Fruit fly (Drosophila melanogaster): ENCODE measurements around the gene CG3345.

CG3345 gene

DNA sequence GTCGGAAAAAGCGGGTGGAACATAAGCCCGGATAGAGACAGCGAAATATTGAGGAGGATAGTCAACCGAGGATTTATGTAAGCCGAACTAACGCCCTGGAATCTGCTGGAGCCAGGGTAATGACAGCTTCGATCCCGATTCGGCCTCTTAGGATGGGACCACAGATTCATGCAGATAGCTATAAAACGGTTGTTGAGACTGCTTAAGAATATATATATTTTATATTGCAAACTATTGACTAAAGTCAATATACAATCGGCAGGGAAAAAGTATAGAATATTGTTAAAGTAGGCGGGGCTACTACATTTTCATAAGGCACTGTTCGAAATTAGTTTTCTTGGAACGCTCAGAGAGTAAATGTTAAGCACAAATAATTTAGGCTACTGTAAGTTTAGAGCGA, at the start of gene CG3345:
TSS of gene CG3345 (plus strand) at position 301 of the 400 bp plus-strand sequence.
- no peak for TF ChIP-seq Dll (optimal IDR thresholded peaks at IDR 0.05)
- TF ChIP-seq psq (optimal IDR thresholded peaks at IDR 0.05) = no peak
- no peak for TF ChIP-seq EcR (GFP tag; optimal IDR thresholded peaks at IDR 0.05)
- no peak for TF ChIP-seq usp (GFP tag; optimal IDR thresholded peaks at IDR 0.05)

DNA sequence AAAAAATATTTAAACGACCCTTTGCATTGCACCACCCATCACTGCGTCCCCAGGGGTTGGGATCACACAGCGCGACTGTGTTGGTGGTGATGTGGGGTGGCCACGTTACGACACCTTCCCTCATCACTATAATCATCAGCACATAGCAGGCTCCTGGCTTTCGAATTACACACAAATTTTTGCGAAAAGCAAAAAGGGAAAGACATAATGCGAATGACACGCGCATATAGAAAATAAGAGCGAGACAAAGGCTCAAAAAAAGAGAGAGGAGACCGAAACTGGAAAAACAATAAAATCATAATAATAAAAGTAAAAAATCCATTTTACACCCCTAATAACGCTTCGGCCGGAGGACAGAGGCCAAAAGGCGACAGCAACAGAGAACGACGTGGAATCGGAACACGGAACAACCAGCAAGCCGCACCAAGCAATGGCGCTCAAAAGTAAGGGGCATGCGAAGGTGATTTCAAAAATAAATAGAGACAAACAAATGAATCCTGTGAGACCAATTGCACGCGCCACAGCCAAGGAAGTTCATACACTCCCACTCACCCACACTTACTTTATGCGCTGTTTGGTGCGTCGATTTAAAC, 49.4 kb upstream of the CG3345 start:
- no peak for TF ChIP-seq EcR (GFP tag; optimal IDR thresholded peaks at IDR 0.05)
- TF ChIP-seq pan (optimal IDR thresholded peaks at IDR 0.05) = no peak
- no peak for TF ChIP-seq usp (GFP tag; optimal IDR thresholded peaks at IDR 0.05)
- no peak for TF ChIP-seq psq (optimal IDR thresholded peaks at IDR 0.05)
- TF ChIP-seq CG8478 (optimal IDR thresholded peaks at IDR 0.05) = no peak
- no peak for TF ChIP-seq Dll (optimal IDR thresholded peaks at IDR 0.05)

DNA sequence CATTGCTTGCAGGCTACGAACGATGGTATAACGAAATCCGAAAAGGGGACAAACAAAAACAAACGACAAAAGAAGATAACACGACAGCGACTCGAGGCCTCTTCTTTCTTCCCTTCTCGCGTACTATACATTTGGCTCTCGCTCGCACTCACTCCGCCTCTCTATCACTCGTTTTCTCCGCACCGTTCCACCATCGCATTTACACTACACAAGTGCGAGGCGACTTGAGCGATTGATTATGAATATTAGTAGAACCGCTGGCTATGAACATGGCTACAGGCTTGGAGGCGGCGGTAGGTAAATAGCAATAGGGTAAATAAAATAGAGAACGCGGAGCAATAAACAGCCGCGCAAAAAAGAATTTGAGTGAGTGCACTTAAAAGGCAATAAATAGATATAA, 48.4 kb upstream of the CG3345 start:
- TF ChIP-seq psq (optimal IDR thresholded peaks at IDR 0.05) (no peak), EcR (GFP tag; optimal IDR thresholded peaks at IDR 0.05) (no peak), Dll (optimal IDR thresholded peaks at IDR 0.05) (no peak), CG8478 (optimal IDR thresholded peaks at IDR 0.05) (no peak), usp (GFP tag; optimal IDR thresholded peaks at IDR 0.05) (no peak), pan (optimal IDR thresholded peaks at IDR 0.05) (no peak)

dm6 chr2L:221152-221551, 47.7 kb upstream of the CG3345 start:
- TF ChIP-seq psq (optimal IDR thresholded peaks at IDR 0.05) (no peak), usp (GFP tag; optimal IDR thresholded peaks at IDR 0.05) (no peak), EcR (GFP tag; optimal IDR thresholded peaks at IDR 0.05) (no peak), pan (optimal IDR thresholded peaks at IDR 0.05) (no peak), CG8478 (optimal IDR thresholded peaks at IDR 0.05) (no peak)

dm6 chr2L:221939-222489, 46.9 kb upstream of the CG3345 start:
- TF ChIP-seq EcR (GFP tag; optimal IDR thresholded peaks at IDR 0.05) = peak in 1 of 2 experiments; percentile 76
- TF ChIP-seq Dll (optimal IDR thresholded peaks at IDR 0.05) = peak; percentile 88
- no peak for TF ChIP-seq pan (optimal IDR thresholded peaks at IDR 0.05)

dm6 chr2L:222867-223266, 46.0 kb upstream of the CG3345 start:
- no peak for TF ChIP-seq pan (optimal IDR thresholded peaks at IDR 0.05)

DNA sequence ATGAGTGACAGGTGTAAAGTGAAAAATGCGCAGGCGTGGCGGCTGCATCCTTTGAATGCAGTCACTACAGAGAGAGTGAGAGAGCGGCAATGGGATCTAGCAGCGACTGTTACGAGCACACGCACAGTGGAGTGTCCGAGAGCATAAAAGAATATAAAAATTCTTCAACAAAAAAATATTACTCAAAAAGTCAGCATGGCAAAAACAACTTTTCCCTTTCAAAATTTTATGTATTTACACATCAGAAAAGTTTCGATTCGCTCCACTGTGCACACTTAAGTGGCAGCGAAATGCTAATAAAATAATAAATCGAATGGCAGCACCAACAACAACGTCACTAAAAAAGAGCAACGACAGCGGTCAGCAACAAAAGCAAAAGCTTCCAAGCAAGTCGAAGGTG, 45.5 kb upstream of the CG3345 start:
- TF ChIP-seq EcR (GFP tag; optimal IDR thresholded peaks at IDR 0.05) (no peak), Dll (optimal IDR thresholded peaks at IDR 0.05) (no peak)

dm6 chr2L:223867-224598, 44.9 kb upstream of the CG3345 start:
- no peak for TF ChIP-seq pan (optimal IDR thresholded peaks at IDR 0.05)
- TF ChIP-seq Dll (optimal IDR thresholded peaks at IDR 0.05) = no peak
- TF ChIP-seq EcR (GFP tag; optimal IDR thresholded peaks at IDR 0.05) = no peak
- no peak for TF ChIP-seq psq (optimal IDR thresholded peaks at IDR 0.05)
- no peak for TF ChIP-seq CG8478 (optimal IDR thresholded peaks at IDR 0.05)
- no peak for TF ChIP-seq usp (GFP tag; optimal IDR thresholded peaks at IDR 0.05)

DNA sequence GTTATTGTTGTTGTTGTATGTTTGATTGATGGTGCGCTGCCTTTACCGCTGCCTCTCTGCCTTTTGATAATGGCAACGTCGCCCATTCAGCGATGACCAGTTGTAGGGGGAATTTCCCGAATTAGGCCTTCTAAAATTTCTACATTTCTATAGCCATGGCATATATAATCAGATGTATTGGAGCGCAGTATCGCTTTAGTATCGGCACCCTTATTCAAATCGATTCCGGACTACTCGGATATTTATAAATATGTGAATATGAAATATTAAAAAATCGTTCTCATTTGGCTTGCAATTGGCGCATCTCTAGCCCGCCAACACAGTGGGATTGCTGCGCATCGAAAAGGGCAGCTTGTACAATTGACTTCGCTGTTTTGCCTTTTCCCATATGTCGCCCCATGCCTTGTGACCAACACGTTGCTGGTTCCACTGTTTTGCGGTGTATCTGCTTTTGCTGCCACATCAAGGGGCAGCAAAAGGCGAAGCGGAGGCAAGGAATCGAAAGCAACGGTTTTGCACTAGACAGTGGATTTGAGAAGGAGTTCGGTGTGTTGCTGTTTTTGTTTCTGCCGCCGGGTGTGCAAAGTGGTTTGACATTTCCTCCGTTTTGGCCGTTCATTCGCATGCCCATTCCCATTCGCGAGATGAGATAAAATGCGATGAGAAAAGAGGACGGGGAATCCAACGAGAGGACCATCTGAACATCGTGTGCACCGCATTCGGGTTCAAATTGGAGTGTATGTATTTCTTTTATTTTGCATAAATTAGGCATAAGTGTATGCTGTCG, 44.1 kb upstream of the CG3345 start:
- no peak for TF ChIP-seq usp (GFP tag; optimal IDR thresholded peaks at IDR 0.05)
- no peak for TF ChIP-seq pan (optimal IDR thresholded peaks at IDR 0.05)
- no peak for TF ChIP-seq Dll (optimal IDR thresholded peaks at IDR 0.05)
- TF ChIP-seq psq (optimal IDR thresholded peaks at IDR 0.05) = no peak
- TF ChIP-seq CG8478 (optimal IDR thresholded peaks at IDR 0.05) = no peak
- TF ChIP-seq EcR (GFP tag; optimal IDR thresholded peaks at IDR 0.05) = no peak

- TF ChIP-seq EcR (GFP tag; optimal IDR thresholded peaks at IDR 0.05) = no peak
- TF ChIP-seq CG8478 (optimal IDR thresholded peaks at IDR 0.05) = no peak
- no peak for TF ChIP-seq psq (optimal IDR thresholded peaks at IDR 0.05)
- TF ChIP-seq Dll (optimal IDR thresholded peaks at IDR 0.05) = no peak
- no peak for TF ChIP-seq usp (GFP tag; optimal IDR thresholded peaks at IDR 0.05)
- TF ChIP-seq pan (optimal IDR thresholded peaks at IDR 0.05) = no peak
Observed at dm6 chr2L:225386-225682, 43.6 kb upstream of the CG3345 start.

dm6 chr2L:228246-228645, 40.6 kb upstream of the CG3345 start:
- TF ChIP-seq Dll (optimal IDR thresholded peaks at IDR 0.05) (no peak), usp (GFP tag; optimal IDR thresholded peaks at IDR 0.05) (no peak), CG8478 (optimal IDR thresholded peaks at IDR 0.05) (no peak), psq (optimal IDR thresholded peaks at IDR 0.05) (no peak), EcR (GFP tag; optimal IDR thresholded peaks at IDR 0.05) (no peak), pan (optimal IDR thresholded peaks at IDR 0.05) (no peak)

DNA sequence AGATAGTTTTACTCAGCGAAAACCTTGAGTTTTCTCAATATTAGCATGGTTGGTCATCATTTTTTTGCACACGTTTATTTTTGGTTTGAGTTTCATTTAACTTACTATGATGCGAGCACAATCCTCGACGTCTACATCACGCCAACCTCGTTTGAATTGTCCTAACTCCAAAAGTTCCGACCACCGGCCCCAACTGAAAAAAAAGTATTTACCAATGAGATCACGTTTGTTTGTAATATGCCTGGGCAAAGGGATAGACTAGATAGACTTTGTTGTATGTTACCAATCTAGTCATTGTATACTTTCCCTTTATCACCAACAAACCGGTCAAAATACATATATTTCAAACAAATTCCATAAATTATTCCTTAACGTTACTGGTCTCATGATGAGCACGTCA, 36.7 kb upstream of the CG3345 start, which contains the start of gene CG13693:
TSS of gene CG13693 (plus strand) at position 301 of the 400 bp plus-strand sequence.
- TF ChIP-seq usp (GFP tag; optimal IDR thresholded peaks at IDR 0.05) (no peak), psq (optimal IDR thresholded peaks at IDR 0.05) (no peak), CG8478 (optimal IDR thresholded peaks at IDR 0.05) (no peak), EcR (GFP tag; optimal IDR thresholded peaks at IDR 0.05) (no peak), Dll (optimal IDR thresholded peaks at IDR 0.05) (no peak), pan (optimal IDR thresholded peaks at IDR 0.05) (no peak)
